Fruit fly (Drosophila melanogaster): ENCODE results near the gene CG12645.

DNA sequence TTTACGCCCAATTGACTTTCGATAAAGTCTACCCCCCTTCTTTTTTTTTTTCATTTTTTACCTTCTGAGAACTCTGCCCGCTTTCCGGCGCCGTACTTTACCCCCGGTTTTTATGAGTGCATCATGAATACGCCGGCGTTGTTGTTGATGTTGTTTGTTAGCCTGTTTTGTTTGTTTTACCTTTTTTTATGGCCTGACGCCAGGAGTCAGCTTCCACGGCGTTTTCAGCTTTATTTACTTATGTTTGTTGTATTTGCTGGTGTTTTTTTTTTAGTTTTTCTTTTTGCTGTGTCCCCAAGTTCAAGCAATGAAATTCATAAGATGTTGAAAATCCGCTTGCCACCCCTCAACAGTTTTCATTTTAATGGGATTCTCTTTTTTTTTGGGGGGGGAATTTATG, 42.5 kb upstream of the CG12645 start:
- TF ChIP-seq CTCF (optimal IDR thresholded peaks at IDR 0.05) (no peak), CG8478 (optimal IDR thresholded peaks at IDR 0.05) (no peak)

Measured in S2 (cell line).